Fruit fly (Drosophila melanogaster) whole organism, embryonic: Measurements from ENCODE around the gene Argk1.

Source experiments
- Abd-B ChIP-seq: fragments of 200-800 bp; sonication (Bioruptor generic); optimal IDR thresholded peaks from 2 replicates; lab custom pipeline; 2018; ENCODE audit warnings: missing biosample characterization, mild to moderate bottlenecking, missing genetic modification characterization, moderate library complexity
- CG10431 ChIP-seq: fragments of 200-800 bp; sonication (Bioruptor generic); optimal IDR thresholded peaks from 3 replicates; lab custom pipeline; 2018; ENCODE audit warnings: missing biosample characterization, mild to moderate bottlenecking, missing genetic modification characterization
- CG10654 ChIP-seq: fragments of 200-800 bp; sonication (Bioruptor generic); optimal IDR thresholded peaks from 2 replicates; lab custom pipeline; 2016; ENCODE audit warnings: missing biosample characterization, missing genetic modification characterization
- CG10959 ChIP-seq: fragments of 200-800 bp; sonication (Bioruptor generic); IDR thresholded peaks from 2 replicates; pipeline ENCODE4 v1.3.6; 2022; ENCODE audit warnings: missing biosample characterization, missing genetic modification characterization
- CG11456 ChIP-seq: fragments of 200-800 bp; sonication (Bioruptor generic); IDR thresholded peaks from 3 replicates; pipeline ENCODE4 v1.3.6; 2022; ENCODE audit warnings: missing biosample characterization, missing genetic modification characterization
- CG11504 ChIP-seq: fragments of 200-800 bp; sonication (Bioruptor generic); optimal IDR thresholded peaks from 3 replicates; lab custom pipeline; 2019; ENCODE audit warnings: missing biosample characterization, mild to moderate bottlenecking, missing genetic modification characterization, moderate library complexity
- CG11560 ChIP-seq: fragments of 200-800 bp; sonication (Bioruptor generic); IDR thresholded peaks from 3 replicates; pipeline ENCODE4 v1.3.6; 2022; ENCODE audit warnings: missing biosample characterization, missing genetic modification characterization
- CG13775 ChIP-seq: fragments of 200-800 bp; sonication (Bioruptor generic); optimal IDR thresholded peaks from 3 replicates; lab custom pipeline; 2017; ENCODE audit warnings: missing biosample characterization, mild to moderate bottlenecking, missing genetic modification characterization
- CG14441 ChIP-seq: fragments of 200-800 bp; sonication (Bioruptor generic); IDR thresholded peaks from 2 replicates; pipeline ENCODE4 v1.3.6; 2022; ENCODE audit warnings: missing biosample characterization, missing genetic modification characterization
- CG14667 ChIP-seq: fragments of 200-800 bp; sonication (Bioruptor generic); IDR thresholded peaks from 2 replicates; pipeline ENCODE4 v1.3.6; 2022; ENCODE audit warnings: missing biosample characterization, missing genetic modification characterization
- CG16779 ChIP-seq: fragments of 200-800 bp; sonication (Bioruptor generic); IDR thresholded peaks from 2 replicates; pipeline ENCODE4 v1.3.6; 2022; ENCODE audit warnings: missing biosample characterization, missing genetic modification characterization
- CG16813 ChIP-seq: fragments of 200-800 bp; sonication (Bioruptor generic); IDR thresholded peaks from 3 replicates; pipeline ENCODE4 v1.3.6; 2022; ENCODE audit warnings: missing biosample characterization, missing genetic modification characterization; ENCODE audit not compliant: partially characterized antibody
- CG17359 ChIP-seq: fragments of 200-800 bp; sonication (Bioruptor generic); optimal IDR thresholded peaks from 3 replicates; lab custom pipeline; 2018; ENCODE audit warnings: missing biosample characterization, mild to moderate bottlenecking, missing genetic modification characterization, moderate library complexity
- CG17568 ChIP-seq: fragments of 200-800 bp; sonication (Bioruptor generic); optimal IDR thresholded peaks from 2 replicates; lab custom pipeline; 2018; ENCODE audit warnings: missing biosample characterization, mild to moderate bottlenecking, missing genetic modification characterization, moderate library complexity
- CG1832 ChIP-seq: fragments of 200-800 bp; sonication (Bioruptor generic); optimal IDR thresholded peaks from 2 replicates; lab custom pipeline; 2017; ENCODE audit warnings: missing biosample characterization, mild to moderate bottlenecking, missing genetic modification characterization, inconsistent platforms
- CG32532 ChIP-seq: fragments of 200-800 bp; sonication (Bioruptor generic); IDR thresholded peaks from 2 replicates; pipeline ENCODE4 v1.3.6; 2022; ENCODE audit warnings: missing biosample characterization, missing genetic modification characterization
- CG34224 ChIP-seq: fragments of 200-800 bp; sonication (Bioruptor generic); IDR thresholded peaks from 3 replicates; pipeline ENCODE4 v1.3.6; 2022; ENCODE audit warnings: missing biosample characterization, missing genetic modification characterization; ENCODE audit not compliant: partially characterized antibody
- CG3838 ChIP-seq: fragments of 200-800 bp; sonication (Bioruptor generic); optimal IDR thresholded peaks from 3 replicates; lab custom pipeline; 2016; ENCODE audit warnings: missing biosample characterization, missing genetic modification characterization
- CG5953 ChIP-seq: fragments of 200-800 bp; sonication (Bioruptor generic); IDR thresholded peaks from 2 replicates; pipeline ENCODE4 v1.3.6; 2022; ENCODE audit warnings: missing biosample characterization, missing genetic modification characterization
- CG6254 ChIP-seq: fragments of 200-800 bp; sonication (Bioruptor generic); optimal IDR thresholded peaks from 3 replicates; lab custom pipeline; 2017; ENCODE audit warnings: mild to moderate bottlenecking, missing biosample characterization, missing genetic modification reagents, missing genetic modification characterization
- CG6765 ChIP-seq: fragments of 200-800 bp; sonication (Bioruptor generic); optimal IDR thresholded peaks from 3 replicates; lab custom pipeline; 2017; ENCODE audit warnings: missing biosample characterization, mild to moderate bottlenecking, missing genetic modification characterization
- CG7372 ChIP-seq: fragments of 200-800 bp; sonication (Bioruptor generic); IDR thresholded peaks from 2 replicates; pipeline ENCODE4 v1.3.6; 2022; ENCODE audit warnings: missing biosample characterization, missing genetic modification characterization
- CG8388 ChIP-seq: fragments of 200-800 bp; sonication (Bioruptor generic); optimal IDR thresholded peaks from 2 replicates; lab custom pipeline; 2019; ENCODE audit warnings: missing biosample characterization, mild to moderate bottlenecking, missing genetic modification characterization, moderate library complexity
- CG8944 ChIP-seq: fragments of 200-800 bp; sonication (Bioruptor generic); optimal IDR thresholded peaks from 3 replicates; lab custom pipeline; 2016; ENCODE audit warnings: missing biosample characterization, missing genetic modification characterization
- CG9437 ChIP-seq: fragments of 200-800 bp; sonication (Bioruptor generic); optimal IDR thresholded peaks from 2 replicates; lab custom pipeline; 2018; ENCODE audit warnings: missing biosample characterization, mild to moderate bottlenecking, missing genetic modification characterization
- CoRest ChIP-seq: fragments of 200-800 bp; sonication (Bioruptor generic); optimal IDR thresholded peaks from 3 replicates; lab custom pipeline; 2018; ENCODE audit warnings: missing biosample characterization, mild to moderate bottlenecking, missing genetic modification characterization, moderate library complexity
- Dref ChIP-seq: fragments of 200-800 bp; sonication (Bioruptor generic); IDR thresholded peaks from 2 replicates; pipeline ENCODE4 v1.3.6; 2022; ENCODE audit warnings: missing biosample characterization, missing genetic modification characterization
- Gsc ChIP-seq: fragments of 200-800 bp; sonication (Bioruptor generic); IDR thresholded peaks from 2 replicates; pipeline ENCODE4 v1.3.6; 2022; ENCODE audit warnings: missing biosample characterization, missing genetic modification characterization
- HLHmδ ChIP-seq: fragments of 200-800 bp; sonication (Bioruptor generic); optimal IDR thresholded peaks from 2 replicates; lab custom pipeline; 2018; ENCODE audit warnings: missing biosample characterization, mild to moderate bottlenecking, missing genetic modification characterization, moderate library complexity
- Jarid2 ChIP-seq: fragments of 200-800 bp; sonication (Bioruptor generic); optimal IDR thresholded peaks from 3 replicates; lab custom pipeline; 2017; ENCODE audit warnings: mild to moderate bottlenecking, missing biosample characterization, missing genetic modification reagents, missing genetic modification characterization
- Meics ChIP-seq: fragments of 200-800 bp; sonication (Bioruptor generic); optimal IDR thresholded peaks from 2 replicates; lab custom pipeline; 2017; ENCODE audit warnings: missing biosample characterization, mild to moderate bottlenecking, missing genetic modification characterization
- Rx ChIP-seq: fragments of 200-800 bp; sonication (Bioruptor generic); IDR thresholded peaks from 2 replicates; pipeline ENCODE4 v1.3.6; 2022; ENCODE audit warnings: missing biosample characterization, missing genetic modification characterization
- Sox102F ChIP-seq: fragments of 200-800 bp; sonication (Bioruptor generic); optimal IDR thresholded peaks from 2 replicates; lab custom pipeline; 2018; ENCODE audit warnings: missing biosample characterization, mild to moderate bottlenecking, missing genetic modification characterization, moderate library complexity
- Sry-β ChIP-seq: fragments of 200-800 bp; sonication (Bioruptor generic); optimal IDR thresholded peaks from 2 replicates; lab custom pipeline; 2018; ENCODE audit warnings: missing biosample characterization, mild to moderate bottlenecking, missing genetic modification characterization, moderate library complexity
- Stat92E ChIP-seq, 3 experiments: fragments of >200 bp in 2 of 3; fragments of 200-800 bp in 1 of 3; sonication (Bioruptor generic) in 1 of 3; optimal IDR thresholded peaks; 2 replicates each; lab custom pipeline; 2017 to 2019; ENCODE audit warnings: missing biosample characterization in 3 of 3, missing genetic modification characterization in 3 of 3, mild to moderate bottlenecking in 1 of 3, moderate library complexity in 1 of 3
- bbx ChIP-seq: fragments of 200-800 bp; sonication (Bioruptor generic); IDR thresholded peaks from 2 replicates; pipeline ENCODE4 v1.3.6; 2022; ENCODE audit warnings: missing biosample characterization, missing genetic modification characterization; ENCODE audit not compliant: partially characterized antibody
- croc ChIP-seq: fragments of 200-800 bp; sonication (Bioruptor generic); conservative IDR thresholded peaks from 3 replicates; pipeline ENCODE4 v1.3.6; 2022; ENCODE audit warnings: missing biosample characterization, missing genetic modification characterization
- esg ChIP-seq: fragments of 200-800 bp; sonication (Bioruptor generic); conservative IDR thresholded peaks from 2 replicates; pipeline ENCODE4 v1.3.6; 2022; ENCODE audit warnings: missing biosample characterization, missing genetic modification characterization
- kah ChIP-seq: fragments of 200-800 bp; sonication (Bioruptor generic); optimal IDR thresholded peaks from 2 replicates; lab custom pipeline; 2018; ENCODE audit warnings: missing biosample characterization, mild to moderate bottlenecking, missing genetic modification characterization
- kni ChIP-seq: fragments of 200-800 bp; sonication (Bioruptor generic); optimal IDR thresholded peaks from 3 replicates; lab custom pipeline; 2017; ENCODE audit warnings: mild to moderate bottlenecking, missing biosample characterization, missing genetic modification reagents, missing genetic modification characterization
- lbe ChIP-seq: fragments of 200-800 bp; sonication (Bioruptor generic); optimal IDR thresholded peaks from 2 replicates; lab custom pipeline; 2016; ENCODE audit warnings: missing biosample characterization, mild to moderate bottlenecking, missing genetic modification characterization
- mam ChIP-seq: fragments of 200-800 bp; sonication (Bioruptor generic); optimal IDR thresholded peaks from 3 replicates; lab custom pipeline; 2016; ENCODE audit warnings: missing biosample characterization, missing genetic modification characterization
- mirr ChIP-seq: fragments of 200-800 bp; sonication (Bioruptor generic); optimal IDR thresholded peaks from 3 replicates; lab custom pipeline; 2018; ENCODE audit warnings: missing biosample characterization, mild to moderate bottlenecking, missing genetic modification characterization
- pan ChIP-seq, 4 experiments: fragments of >200 bp in 3 of 4; fragments of 200-800 bp in 1 of 4; sonication (Bioruptor generic) in 1 of 4; optimal IDR thresholded peaks in 3 of 4; IDR thresholded peaks in 1 of 4; 2 replicates each; pipeline versions ENCODE4 v1.3.6 to Lab custom; 2017 to 2022; ENCODE audit warnings: missing biosample characterization in 2 of 4, missing genetic modification characterization in 2 of 4, mixed read lengths in 1 of 4
- pb ChIP-seq: fragments of 200-800 bp; sonication (Bioruptor generic); optimal IDR thresholded peaks from 3 replicates; lab custom pipeline; 2016; ENCODE audit warnings: missing biosample characterization, missing genetic modification characterization
- run ChIP-seq: fragments of 200-800 bp; sonication (Bioruptor generic); optimal IDR thresholded peaks from 3 replicates; lab custom pipeline; 2018; ENCODE audit warnings: missing biosample characterization, mild to moderate bottlenecking, missing genetic modification characterization
- schlank ChIP-seq: fragments of 200-800 bp; sonication (Bioruptor generic); optimal IDR thresholded peaks from 2 replicates; lab custom pipeline; 2018; ENCODE audit warnings: missing biosample characterization, mild to moderate bottlenecking, missing genetic modification characterization
- tin ChIP-seq: fragments of 200-800 bp; sonication (Bioruptor generic); optimal IDR thresholded peaks from 3 replicates; lab custom pipeline; 2016; ENCODE audit warnings: missing biosample characterization, missing genetic modification characterization

Gene Argk1

DNA sequence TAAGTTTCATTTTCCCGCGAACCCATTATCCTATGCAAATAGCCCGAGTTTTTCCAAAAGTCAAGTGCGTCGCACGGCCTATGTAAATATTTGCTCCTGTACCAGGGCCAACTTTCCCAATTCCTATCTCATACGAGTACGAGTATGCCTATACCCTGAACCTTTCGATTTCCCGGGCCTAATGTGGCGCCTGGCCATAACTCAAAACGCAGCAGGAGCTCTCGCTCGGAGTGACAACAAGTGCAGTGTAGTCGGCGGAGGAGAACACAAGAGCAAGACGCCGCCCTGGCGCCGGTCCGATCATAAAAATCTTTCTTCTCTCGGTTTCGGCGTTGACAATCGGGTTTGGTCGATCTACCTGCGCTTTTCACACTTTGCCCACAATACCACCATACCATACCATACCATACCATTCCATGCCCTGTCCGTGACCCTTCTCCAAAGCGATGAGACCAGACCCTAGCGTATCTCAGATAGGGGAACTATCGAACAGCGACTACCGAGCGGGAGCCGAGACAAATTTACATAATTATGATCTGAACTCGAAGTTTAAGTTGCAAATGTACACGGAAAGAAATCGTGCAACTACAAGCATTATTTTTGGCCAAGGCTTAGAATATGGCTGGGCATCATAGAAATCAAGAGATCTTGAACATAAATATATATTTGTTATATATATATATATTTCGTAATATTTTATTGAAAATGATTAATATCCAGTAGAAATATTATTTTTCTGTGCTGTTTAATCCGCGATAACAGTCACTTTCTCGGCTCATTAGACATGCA is 23.4 kb downstream of the Argk1 start (continued):
- peak; percentile 31; the same call in 1 of the 2 replicates for TF ChIP-seq Rx (GFP tag; lab: Robert Waterston, UW)
- TF ChIP-seq CG6254, result peak; percentile 58
- TF ChIP-seq croc (GFP tag; lab: Robert Waterston, UW), result peak; percentile 45; the same call in 1 of the 3 replicates
- no peak for TF ChIP-seq CG14441 (GFP tag; lab: Robert Waterston, UW)
- no peak for TF ChIP-seq CG11456 (GFP tag; lab: Robert Waterston, UW)
- no peak for TF ChIP-seq Jarid2 (GFP tag; lab: Kevin White, UChicago)
- no peak for TF ChIP-seq Abd-B (GFP tag; lab: Kevin White, UChicago)
- TF ChIP-seq bbx, result no peak
- no peak for TF ChIP-seq CG34224 (GFP tag; lab: Robert Waterston, UW)
- no peak for TF ChIP-seq CG8944 (GFP tag; lab: Kevin White, UChicago)
- no peak for TF ChIP-seq CG32532 (GFP tag; lab: Robert Waterston, UW)
- no peak for TF ChIP-seq CG16779 (GFP tag; lab: Robert Waterston, UW)
- TF ChIP-seq mam (GFP tag; lab: Kevin White, UChicago), result no peak
- TF ChIP-seq CG9437 (GFP tag; lab: Kevin White, UChicago), result no peak
- TF ChIP-seq Meics, result no peak
- TF ChIP-seq CG10654, result no peak
- TF ChIP-seq CG17359 (tag; lab: Kevin White, UChicago), result peak; percentile 50
- no peak for TF ChIP-seq CG16813 (GFP tag; lab: Robert Waterston, UW)
- TF ChIP-seq CG11560 (tag; lab: Robert Waterston, UW), result no peak
- no peak for TF ChIP-seq schlank (tag; lab: Kevin White, UChicago)
- no peak for TF ChIP-seq CG3838 (GFP tag; lab: Kevin White, UChicago)
- peak; percentile 3 for TF ChIP-seq CG13775 (GFP tag; lab: Kevin White, UChicago)
- TF ChIP-seq lbe (GFP tag; lab: Kevin White, UChicago), result no peak
- no peak for TF ChIP-seq CG10431 (GFP tag; lab: Kevin White, UChicago)
- TF ChIP-seq run (tag; lab: Kevin White, UChicago), result no peak
- no peak for TF ChIP-seq Dref (GFP tag; lab: Robert Waterston, UW)
- no peak for TF ChIP-seq HLHmδ (GFP tag; lab: Kevin White, UChicago)
- no peak for TF ChIP-seq CG5953 (GFP tag; lab: Robert Waterston, UW)
- no peak for TF ChIP-seq pb (GFP tag; lab: Kevin White, UChicago)
- TF ChIP-seq kni, result peak; percentile 88
- TF ChIP-seq mirr (GFP tag; lab: Kevin White, UChicago), result no peak
- no peak for TF ChIP-seq CG6765 (GFP tag; lab: Kevin White, UChicago)
- no peak for TF ChIP-seq CG1832 (GFP tag; lab: Kevin White, UChicago)
- no peak for TF ChIP-seq tin (GFP tag; lab: Kevin White, UChicago)
- TF ChIP-seq CG17568 (GFP tag; lab: Kevin White, UChicago), result no peak
- peak; percentile 55 for TF ChIP-seq Sox102F
- TF ChIP-seq CG10959 (GFP tag; lab: Robert Waterston, UW), result peak; percentile 52; the same call in 1 of the 2 replicates
- TF ChIP-seq esg (GFP tag; lab: Robert Waterston, UW), result peak; percentile 40; the same call in 1 of the 2 replicates
- TF ChIP-seq CG8388 (GFP tag; lab: Kevin White, UChicago), result peak; percentile 51
- TF ChIP-seq CG14667, result peak; percentile 27; the same call in 1 of the 2 replicates
- TF ChIP-seq Stat92E (GFP tag; optimal IDR thresholded peaks at IDR 0.05; lab: Kevin White, UChicago), result no peak
- peak; percentile 64 for TF ChIP-seq CG11504 (tag; lab: Kevin White, UChicago)
- no peak for TF ChIP-seq pan (optimal IDR thresholded peaks at IDR 0.05; lab: Kevin White, UChicago)
- TF ChIP-seq pan (GFP tag; optimal IDR thresholded peaks at IDR 0.05 in 1 of 2, IDR thresholded peaks at IDR 0.05 in 1 of 2), result no peak
- no peak for TF ChIP-seq kah (GFP tag; lab: Kevin White, UChicago)
- no peak for TF ChIP-seq Gsc
- no peak for TF ChIP-seq Sry-β (GFP tag; lab: Kevin White, UChicago)
- TF ChIP-seq CoRest (tag; lab: Kevin White, UChicago), result peak; percentile 37
- TF ChIP-seq CG7372 (GFP tag; lab: Robert Waterston, UW), result no peak
